Worm (Caenorhabditis elegans) whole organism, L1 larva: ENCODE data around the gene F13C5.2.

Source experiments
- alr-1 ChIP-seq: fragments of 200-800 bp; sonication (Bioruptor generic); optimal IDR thresholded peaks from 2 replicates; lab custom pipeline; 2018; ENCODE audit warnings: borderline replicate concordance, mild to moderate bottlenecking, missing genetic modification characterization, missing compliant biosample characterization
- mdl-1 ChIP-seq, 2 experiments: fragments of 150-350 bp; optimal IDR thresholded peaks; 2 replicates each; lab custom pipeline; 2014 to 2017; ENCODE audit warnings: missing biosample characterization in 2 of 2, missing genetic modification characterization in 2 of 2, inconsistent platforms in 1 of 2
- nhr-28 ChIP-seq: fragments of 150-350 bp; optimal IDR thresholded peaks from 2 replicates; lab custom pipeline; 2014; ENCODE audit warnings: missing biosample characterization, missing genetic modification characterization
- sup-37 ChIP-seq: fragments of 200-800 bp; sonication (Bioruptor generic); optimal IDR thresholded peaks from 2 replicates; lab custom pipeline; 2018; ENCODE audit warnings: mild to moderate bottlenecking, missing genetic modification characterization, missing compliant biosample characterization
- unc-86 ChIP-seq: sonication (generic microtip); optimal IDR thresholded peaks from 2 replicates; lab custom pipeline; 2016; ENCODE audit warnings: missing genetic modification characterization, missing compliant biosample characterization

- TF ChIP-seq sup-37 (GFP tag; lab: Kevin White, UChicago) (no peak), nhr-28 (tag; lab: Kevin White, UChicago) (no peak), unc-86 (peak; percentile 48), mdl-1 (tag; optimal IDR thresholded peaks at IDR 0.05; lab: Kevin White, UChicago) (no peak), alr-1 (tag; lab: Kevin White, UChicago) (no peak)
Measured at ce11 chrX:601340-601757, 7.6 kb downstream of the F13C5.2 start.
